Fruit fly (Drosophila melanogaster) whole organism, adult: Measurements from ENCODE around the gene rau.

Experiments used
- CG11617 ChIP-seq: fragments of 200-800 bp; sonication (Bioruptor generic); optimal IDR thresholded peaks from 2 replicates; lab custom pipeline; 2017; ENCODE audit warnings: mild to moderate bottlenecking, missing biosample characterization, missing genetic modification reagents, missing genetic modification characterization
- CG12768 ChIP-seq: fragments of 200-800 bp; sonication (Bioruptor generic); optimal IDR thresholded peaks from 2 replicates; lab custom pipeline; 2017; ENCODE audit warnings: missing biosample characterization, missing genetic modification characterization, mild to moderate bottlenecking, moderate library complexity, missing genetic modification reagents
- CG14711 ChIP-seq: fragments of 200-800 bp; sonication (Bioruptor generic); optimal IDR thresholded peaks from 2 replicates; lab custom pipeline; 2018; ENCODE audit warnings: missing biosample characterization, mild to moderate bottlenecking, missing genetic modification characterization, moderate library complexity
- CG1620 ChIP-seq: fragments of 200-800 bp; sonication (Bioruptor generic); optimal IDR thresholded peaks from 2 replicates; lab custom pipeline; 2016; ENCODE audit warnings: missing biosample characterization, missing genetic modification characterization
- CG33017 ChIP-seq: fragments of 200-800 bp; sonication (Bioruptor generic); optimal IDR thresholded peaks from 2 replicates; lab custom pipeline; 2018; ENCODE audit warnings: missing biosample characterization, mild to moderate bottlenecking, missing genetic modification characterization, moderate library complexity
- CG5204 ChIP-seq: fragments of 200-800 bp; sonication (Bioruptor generic); optimal IDR thresholded peaks from 2 replicates; lab custom pipeline; 2016; ENCODE audit warnings: missing biosample characterization, missing genetic modification characterization
- CG7045 ChIP-seq: fragments of 200-800 bp; sonication (Bioruptor generic); optimal IDR thresholded peaks from 2 replicates; lab custom pipeline; 2017; ENCODE audit warnings: missing biosample characterization, mild to moderate bottlenecking, missing genetic modification characterization
- CG7101 ChIP-seq: fragments of 200-800 bp; sonication (Bioruptor generic); optimal IDR thresholded peaks from 2 replicates; lab custom pipeline; 2018; ENCODE audit warnings: missing biosample characterization, mild to moderate bottlenecking, missing genetic modification characterization, moderate library complexity
- Clk ChIP-seq: fragments of 200-800 bp; sonication (Bioruptor generic); optimal IDR thresholded peaks from 2 replicates; lab custom pipeline; 2017; ENCODE audit warnings: missing biosample characterization, missing genetic modification characterization
- Crg-1 ChIP-seq: fragments of 200-800 bp; sonication (Bioruptor generic); optimal IDR thresholded peaks from 2 replicates; lab custom pipeline; 2016; ENCODE audit warnings: missing biosample characterization, missing genetic modification characterization
- Hr96 ChIP-seq: fragments of 200-800 bp; sonication (Bioruptor generic); optimal IDR thresholded peaks from 2 replicates; lab custom pipeline; 2016; ENCODE audit warnings: missing biosample characterization, missing genetic modification characterization
- Mnt ChIP-seq: fragments of 200-800 bp; sonication (Bioruptor generic); optimal IDR thresholded peaks from 2 replicates; lab custom pipeline; 2016; ENCODE audit warnings: missing biosample characterization, mild to moderate bottlenecking, missing genetic modification characterization
- bab1 ChIP-seq: fragments of 200-800 bp; sonication (Bioruptor generic); optimal IDR thresholded peaks from 3 replicates; lab custom pipeline; 2019; ENCODE audit warnings: missing biosample characterization, mild to moderate bottlenecking, missing genetic modification characterization, moderate library complexity
- cic ChIP-seq: fragments of 200-800 bp; sonication (Bioruptor generic); optimal IDR thresholded peaks from 2 replicates; lab custom pipeline; 2017; ENCODE audit warnings: missing biosample characterization, mild to moderate bottlenecking, missing genetic modification characterization, moderate library complexity
- cnc ChIP-seq, 2 experiments: fragments of >200 bp; optimal IDR thresholded peaks; 2 replicates each; lab custom pipeline; 2017
- kay ChIP-seq: fragments of 200-800 bp; sonication (Bioruptor generic); peaks from one replicate; lab custom pipeline; 2016; ENCODE audit warnings: missing biosample characterization, missing genetic modification characterization, borderline replicate concordance
- ovo ChIP-seq: fragments of 200-800 bp; sonication (Bioruptor generic); optimal IDR thresholded peaks from 2 replicates; lab custom pipeline; 2016; ENCODE audit warnings: missing biosample characterization, missing genetic modification characterization
- pad ChIP-seq: fragments of 200-800 bp; sonication (Bioruptor generic); optimal IDR thresholded peaks from 3 replicates; lab custom pipeline; 2017; ENCODE audit warnings: missing biosample characterization, missing genetic modification characterization, mild to moderate bottlenecking, moderate library complexity, missing genetic modification reagents
- tj ChIP-seq: fragments of 200-800 bp; sonication (Bioruptor generic); optimal IDR thresholded peaks from 3 replicates; lab custom pipeline; 2017; ENCODE audit warnings: missing biosample characterization, mild to moderate bottlenecking, missing genetic modification characterization, moderate library complexity
- toe ChIP-seq: fragments of 200-800 bp; sonication (Bioruptor generic); optimal IDR thresholded peaks from 2 replicates; lab custom pipeline; 2016; ENCODE audit warnings: missing biosample characterization, missing genetic modification characterization

Gene rau

DNA sequence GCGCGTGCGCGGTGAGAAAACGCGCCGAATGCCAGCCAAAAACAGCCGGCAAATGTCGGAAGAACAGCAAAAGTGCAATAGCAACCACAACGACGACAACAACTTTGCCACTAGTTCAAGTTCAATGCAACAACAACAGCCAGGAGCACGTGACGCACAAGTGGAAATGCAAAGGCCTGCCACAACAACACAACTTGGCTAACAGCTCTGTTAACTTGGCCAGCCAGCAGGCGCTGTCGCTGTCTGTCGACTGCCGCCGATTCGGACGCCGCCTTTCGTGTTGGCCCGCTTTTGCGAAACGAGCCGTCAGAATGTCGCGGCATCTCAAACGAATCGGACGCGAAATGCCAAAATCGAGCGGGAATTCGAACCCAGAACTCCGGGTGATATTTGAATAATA lies 55.6 kb downstream of the rau start, which contains the start of gene TrissinR:
TSS of gene TrissinR (plus strand) at position 301 of the 400 bp plus-strand sequence.
- TF ChIP-seq cnc (optimal IDR thresholded peaks at IDR 0.05; lab: Kevin White, UChicago) = no peak
- TF ChIP-seq Hr96 = no peak
- no peak for TF ChIP-seq tj (GFP tag; lab: Kevin White, UChicago)
- TF ChIP-seq CG1620 (GFP tag; lab: Kevin White, UChicago) = no peak
- TF ChIP-seq CG33017 (tag; lab: Kevin White, UChicago) = no peak
- TF ChIP-seq Clk (GFP tag; lab: Kevin White, UChicago) = no peak
- no peak for TF ChIP-seq CG14711 (tag; lab: Kevin White, UChicago)
- TF ChIP-seq ovo (GFP tag; lab: Kevin White, UChicago) = no peak
- TF ChIP-seq toe (GFP tag; lab: Kevin White, UChicago) = no peak
- no peak for TF ChIP-seq CG12768 (GFP tag; lab: Kevin White, UChicago)
- no peak for TF ChIP-seq CG11617 (GFP tag; lab: Kevin White, UChicago)
- TF ChIP-seq cic (GFP tag; lab: Kevin White, UChicago) = no peak
- no peak for TF ChIP-seq bab1
- no peak for TF ChIP-seq kay (GFP tag; lab: Kevin White, UChicago)
- no peak for TF ChIP-seq CG7045
- TF ChIP-seq Mnt = no peak

- TF ChIP-seq CG5204 (GFP tag; lab: Kevin White, UChicago) (no peak), CG7045 (no peak), tj (GFP tag; lab: Kevin White, UChicago) (no peak), CG7101 (tag; lab: Kevin White, UChicago) (no peak), bab1 (no peak), CG1620 (GFP tag; lab: Kevin White, UChicago) (no peak), toe (GFP tag; lab: Kevin White, UChicago) (no peak), cic (GFP tag; lab: Kevin White, UChicago) (no peak)
These were observed 58.4 kb downstream of the rau start for dm6 chr2L:5820930-5821329.

- TF ChIP-seq pad = no peak
- no peak for TF ChIP-seq CG7045
- TF ChIP-seq Hr96 = no peak
- TF ChIP-seq bab1 = no peak
- no peak for TF ChIP-seq Mnt
- TF ChIP-seq CG14711 (tag; lab: Kevin White, UChicago) = no peak
- TF ChIP-seq Crg-1 (GFP tag; lab: Kevin White, UChicago) = no peak
- TF ChIP-seq CG7101 (tag; lab: Kevin White, UChicago) = no peak
- no peak for TF ChIP-seq Clk (GFP tag; lab: Kevin White, UChicago)
- no peak for TF ChIP-seq cnc (optimal IDR thresholded peaks at IDR 0.05; lab: Kevin White, UChicago)
- no peak for TF ChIP-seq ovo (GFP tag; lab: Kevin White, UChicago)
- no peak for TF ChIP-seq cic (GFP tag; lab: Kevin White, UChicago)
- TF ChIP-seq CG33017 (tag; lab: Kevin White, UChicago) = no peak
- TF ChIP-seq kay (GFP tag; lab: Kevin White, UChicago) = no peak
- no peak for TF ChIP-seq toe (GFP tag; lab: Kevin White, UChicago)
- no peak for TF ChIP-seq CG12768 (GFP tag; lab: Kevin White, UChicago)
- TF ChIP-seq tj (GFP tag; lab: Kevin White, UChicago) = no peak
These were observed 61.0 kb downstream of the rau start, which contains the start of gene COX6CL for dm6 chr2L:5818343-5818742. COX6CL (minus strand) TSS chr2L:5818443.

- no peak for TF ChIP-seq CG33017 (tag; lab: Kevin White, UChicago)
- TF ChIP-seq ovo (GFP tag; lab: Kevin White, UChicago) = no peak
- no peak for TF ChIP-seq CG7045
- no peak for TF ChIP-seq kay (GFP tag; lab: Kevin White, UChicago)
- no peak for TF ChIP-seq pad
- no peak for TF ChIP-seq cic (GFP tag; lab: Kevin White, UChicago)
- no peak for TF ChIP-seq CG11617 (GFP tag; lab: Kevin White, UChicago)
These were observed 68.0 kb downstream of the rau start, which contains the start of gene CG43307 for dm6 chr2L:5811274-5811673. CG43307 (plus strand) TSS chr2L:5811574.
